In genomic region chrX:5208831-5209230, ce11 we compare ENCODE assay signal across 4 worm cellular contexts.
TF ChIP-seq lines count a peak whose summit lies in the region.

No protein-coding gene starts in this region.

TF ChIP-seq in whole organism, L1 larva, 84 proteins besides CTCF, POLR2A, EP300 and RAD21:
- peak; percentile 28 for TF ChIP-seq nhr-20 (tag; optimal IDR thresholded peaks at IDR 0.05; lab: Kevin White, UChicago)
- peak; percentile 73 for TF ChIP-seq blmp-1 (tag; optimal IDR thresholded peaks at IDR 0.05; lab: Kevin White, UChicago)
- TF ChIP-seq ets-5 (GFP tag; IDR thresholded peaks at IDR 0.05; lab: Robert Waterston, UW) = no peak
- TF ChIP-seq elt-3 (tag; optimal IDR thresholded peaks at IDR 0.05; lab: Kevin White, UChicago) = peak in 2 of 6 experiments; percentile 50 to 63
- TF ChIP-seq mef-2 (tag; optimal IDR thresholded peaks at IDR 0.05; lab: Kevin White, UChicago) = no peak
- TF ChIP-seq nhr-85 (tag; lab: Kevin White, UChicago) = peak; percentile 73
- TF ChIP-seq efl-1 (optimal IDR thresholded peaks at IDR 0.05; lab: Kevin White, UChicago) = no peak
- peak in 1 of 2 experiments; percentile 74 for TF ChIP-seq efl-1 (GFP tag; optimal IDR thresholded peaks at IDR 0.05 in 1 of 2; lab: Kevin White, UChicago)
- TF ChIP-seq lin-14 (GFP tag; optimal IDR thresholded peaks at IDR 0.05; lab: Kevin White, UChicago) = peak; percentile 4

TF ChIP-seq in whole organism, L2 larva, 48 proteins besides CTCF, POLR2A, EP300 and RAD21:
- TF ChIP-seq ama-1 (optimal IDR thresholded peaks at IDR 0.05; lab: Kevin White, UChicago) (no peak), mdl-1 (tag; optimal IDR thresholded peaks at IDR 0.05; lab: Kevin White, UChicago) (no peak), unc-55 (GFP tag; optimal IDR thresholded peaks at IDR 0.05; lab: Kevin White, UChicago) (no peak), R02D3.7 (tag; optimal IDR thresholded peaks at IDR 0.05; lab: Kevin White, UChicago) (no peak), lsy-2 (tag; optimal IDR thresholded peaks at IDR 0.05; lab: Kevin White, UChicago) (no peak), peb-1 (tag; optimal IDR thresholded peaks at IDR 0.05; lab: Kevin White, UChicago) (no peak), ceh-82 (tag; optimal IDR thresholded peaks at IDR 0.05; lab: Kevin White, UChicago) (no peak), elt-1 (tag; optimal IDR thresholded peaks at IDR 0.05; lab: Kevin White, UChicago) (no peak), nhr-77 (tag; optimal IDR thresholded peaks at IDR 0.05; lab: Kevin White, UChicago) (no peak), lin-11 (tag; optimal IDR thresholded peaks at IDR 0.05; lab: Kevin White, UChicago) (no peak), mbf-1 (tag; optimal IDR thresholded peaks at IDR 0.05; lab: Kevin White, UChicago) (no peak), gmeb-1 (tag; optimal IDR thresholded peaks at IDR 0.05; lab: Kevin White, UChicago) (no peak), dmd-4 (tag; optimal IDR thresholded peaks at IDR 0.05; lab: Kevin White, UChicago) (no peak), blmp-1 (tag; optimal IDR thresholded peaks at IDR 0.05; lab: Kevin White, UChicago; ENCODE audit: insufficient read depth) (peak; percentile 32), F13H6.1 (tag; optimal IDR thresholded peaks at IDR 0.05; lab: Kevin White, UChicago) (no peak), fos-1 (tag; optimal IDR thresholded peaks at IDR 0.05; lab: Kevin White, UChicago) (peak; percentile 28), unc-62 (GFP tag; optimal IDR thresholded peaks at IDR 0.05; lab: Kevin White, UChicago) (no peak), sma-9 (GFP tag; optimal IDR thresholded peaks at IDR 0.05; lab: Kevin White, UChicago) (peak; percentile 40), sma-9 (tag; optimal IDR thresholded peaks at IDR 0.05; lab: Kevin White, UChicago) (no peak), nhr-129 (tag; optimal IDR thresholded peaks at IDR 0.05; lab: Kevin White, UChicago) (no peak)
TF ChIP-seq in whole organism, L2 larva: peak in this region for 3.

TF ChIP-seq in whole organism, L3 larva, 47 proteins besides CTCF, POLR2A, EP300 and RAD21:
- peak; percentile 32 for TF ChIP-seq nhr-23 (tag; optimal IDR thresholded peaks at IDR 0.05; lab: Kevin White, UChicago)
- TF ChIP-seq nhr-28 (tag; optimal IDR thresholded peaks at IDR 0.05; lab: Kevin White, UChicago) = no peak
- TF ChIP-seq nhr-67 (tag; optimal IDR thresholded peaks at IDR 0.05; lab: Kevin White, UChicago) = no peak
- TF ChIP-seq nhr-25 (tag; optimal IDR thresholded peaks at IDR 0.05; lab: Kevin White, UChicago) = peak; percentile 5
TF ChIP-seq in whole organism, L3 larva: peak in this region for 2.

TF ChIP-seq in whole organism, L4 larva, 104 proteins besides CTCF, POLR2A, EP300 and RAD21:
- peak; percentile 29 for TF ChIP-seq pqm-1 (tag; optimal IDR thresholded peaks at IDR 0.05; lab: Kevin White, UChicago)
- TF ChIP-seq unc-62 (GFP tag; optimal IDR thresholded peaks at IDR 0.05 in 1 of 2; lab: Kevin White, UChicago) = peak in 1 of 2 experiments; percentile 87
- TF ChIP-seq unc-62 (tag; optimal IDR thresholded peaks at IDR 0.05; lab: Kevin White, UChicago) = no peak
- no peak for TF ChIP-seq fkh-10 (GFP tag; optimal IDR thresholded peaks at IDR 0.05; lab: Kevin White, UChicago)
- no peak for TF ChIP-seq mep-1 (tag; optimal IDR thresholded peaks at IDR 0.05; lab: Kevin White, UChicago)
- TF ChIP-seq F26F4.8 (GFP tag; conservative IDR thresholded peaks at IDR 0.05; lab: Robert Waterston, UW) = no peak
- peak; percentile 83 for TF ChIP-seq nhr-28 (tag; optimal IDR thresholded peaks at IDR 0.05; lab: Kevin White, UChicago)
- no peak for TF ChIP-seq hif-1 (tag; optimal IDR thresholded peaks at IDR 0.05; lab: Kevin White, UChicago)
- TF ChIP-seq dve-1 (tag; optimal IDR thresholded peaks at IDR 0.05; lab: Kevin White, UChicago; ENCODE audit: insufficient read depth) = peak; percentile 0
TF ChIP-seq in whole organism, L4 larva: peak in this region for 4.

Comparison
In these comparisons a context has a peak if more than half of its experiments do, and no peak if none do; other contexts are left out.
1. Of the 29 proteins assayed by ChIP-seq in both whole organism, L4 larva and whole organism, L1 larva: peak only in whole organism, L4 larva: nhr-28 and pqm-1; only in whole organism, L1 larva: none; in both: none; in neither: 26; mixed calls (peak in some experiments, not most) for 1.